Worm (Caenorhabditis elegans): ENCODE results near the gene srj-52.

srj-52 gene

ce11 chrV:723895-724352 lies 28.1 kb upstream of the srj-52 start, which contains the start of gene fbxb-72:
Gene fbxb-72, minus strand, starts transcription at chrV:723952.
- peak; percentile 51 for TF ChIP-seq tbp1 (GFP tag; optimal IDR thresholded peaks at IDR 0.05)
- TF ChIP-seq nfya-1 (tag; optimal IDR thresholded peaks at IDR 0.05; ENCODE audit: borderline replicate concordance, insufficient read depth), result no peak
- no peak for TF ChIP-seq B0019.2 (GFP tag; conservative IDR thresholded peaks at IDR 0.05)
- peak; percentile 5 for TF ChIP-seq nhr-27 (tag; optimal IDR thresholded peaks at IDR 0.05)
- 0 out of 2 replicates have a peak, but pooled peaks have one; percentile 59 for TF ChIP-seq nhr-120 (GFP tag; IDR thresholded peaks at IDR 0.05)
- no peak for TF ChIP-seq attf-3 (GFP tag; conservative IDR thresholded peaks at IDR 0.05)
- peak; percentile 88 for TF ChIP-seq F23B12.7 (tag; optimal IDR thresholded peaks at IDR 0.05; ENCODE audit: insufficient read depth)
- no peak for TF ChIP-seq snpc-3.4 (tag; optimal IDR thresholded peaks at IDR 0.05)
- TF ChIP-seq Y53F4B.3 (GFP tag; IDR thresholded peaks at IDR 0.05), result no peak
- TF ChIP-seq ceh-58 (GFP tag; IDR thresholded peaks at IDR 0.05), result no peak
- peak; percentile 94 for TF ChIP-seq Y53G8AR.9 (GFP tag; conservative IDR thresholded peaks at IDR 0.05)
- TF ChIP-seq T26A5.8 (tag; optimal IDR thresholded peaks at IDR 0.05), result no peak
- TF ChIP-seq D2030.7 (GFP tag; IDR thresholded peaks at IDR 0.05), result no peak
- TF ChIP-seq madf-3 (GFP tag; IDR thresholded peaks at IDR 0.05), result 0 out of 2 replicates have a peak, but pooled peaks have one; percentile 9
- no peak for TF ChIP-seq ekl-4 (GFP tag; IDR thresholded peaks at IDR 0.05)
- no peak for TF ChIP-seq dpff-1 (tag; optimal IDR thresholded peaks at IDR 0.05)
- no peak for TF ChIP-seq ztf-18 (tag; optimal IDR thresholded peaks at IDR 0.05)
- peak; percentile 66 for TF ChIP-seq madf-10 (tag; optimal IDR thresholded peaks at IDR 0.05)
- TF ChIP-seq hrde-1 (tag; optimal IDR thresholded peaks at IDR 0.05; ENCODE audit: borderline replicate concordance), result no peak
- TF ChIP-seq lin-26 (GFP tag; IDR thresholded peaks at IDR 0.05), result peak; percentile 32; the same call in 1 of the 2 replicates
- TF ChIP-seq nfyb-1 (GFP tag; IDR thresholded peaks at IDR 0.05), result peak; percentile 88
- peak; percentile 53 for TF ChIP-seq K12H6.12 (tag; optimal IDR thresholded peaks at IDR 0.05)
- TF ChIP-seq attf-6 (GFP tag; IDR thresholded peaks at IDR 0.05), result no peak
- TF ChIP-seq F37B4.10 (GFP tag; IDR thresholded peaks at IDR 0.05), result no peak
- TF ChIP-seq ama-1 (optimal IDR thresholded peaks at IDR 0.05), result peak; percentile 96
- no peak for TF ChIP-seq ama-1 (GFP tag; optimal IDR thresholded peaks at IDR 0.05)
- peak; percentile 71 for TF ChIP-seq B0035.1 (tag; optimal IDR thresholded peaks at IDR 0.05)
- no peak for TF ChIP-seq zfh-2 (GFP tag; conservative IDR thresholded peaks at IDR 0.05)
- TF ChIP-seq sptf-2 (GFP tag; optimal IDR thresholded peaks at IDR 0.05), result no peak
- no peak for TF ChIP-seq hlh-12 (tag; optimal IDR thresholded peaks at IDR 0.05)
- peak; percentile 50 for TF ChIP-seq hmg-1.2 (GFP tag; IDR thresholded peaks at IDR 0.05)
- TF ChIP-seq mxl-1 (tag; optimal IDR thresholded peaks at IDR 0.05), result no peak
- no peak for TF ChIP-seq madf-8 (GFP tag; conservative IDR thresholded peaks at IDR 0.05)
- no peak for TF ChIP-seq mel-28 (tag; optimal IDR thresholded peaks at IDR 0.05; ENCODE audit: borderline replicate concordance)
- 0 out of 2 replicates have a peak, but pooled peaks have one; percentile 9 for TF ChIP-seq sea-2 (GFP tag; IDR thresholded peaks at IDR 0.05)
- TF ChIP-seq mes-4 (tag; optimal IDR thresholded peaks at IDR 0.05), result no peak
- TF ChIP-seq lin-35 (GFP tag; optimal IDR thresholded peaks at IDR 0.05), result peak in 1 of 3 experiments; percentile 77
- peak; percentile 73 for TF ChIP-seq cebp-1 (GFP tag; IDR thresholded peaks at IDR 0.05)
- peak; percentile 89 for TF ChIP-seq cebp-1 (tag; optimal IDR thresholded peaks at IDR 0.05)
- TF ChIP-seq snpc-1.3 (tag; optimal IDR thresholded peaks at IDR 0.05; ENCODE audit: insufficient read depth), result peak; percentile 64
- TF ChIP-seq rec-8 (tag; optimal IDR thresholded peaks at IDR 0.05), result no peak
- no peak for TF ChIP-seq F10E7.11 (tag; optimal IDR thresholded peaks at IDR 0.05)
- no peak for TF ChIP-seq aptf-2 (GFP tag; conservative IDR thresholded peaks at IDR 0.05)
- no peak for TF ChIP-seq bed-1 (GFP tag; IDR thresholded peaks at IDR 0.05)
- TF ChIP-seq lag-1 (GFP tag; IDR thresholded peaks at IDR 0.05), result no peak
- peak; percentile 41 for TF ChIP-seq F57A8.1 (GFP tag; optimal IDR thresholded peaks at IDR 0.05)
- no peak for TF ChIP-seq ceh-40 (GFP tag; IDR thresholded peaks at IDR 0.05)
- peak; percentile 85 for TF ChIP-seq F57C9.4 (tag; optimal IDR thresholded peaks at IDR 0.05)

Measured in whole organism, young adult.